Worm (Caenorhabditis elegans) whole organism, late embryonic: ENCODE data around the gene tin-9.2.

Experiments used
- F13H6.1 ChIP-seq: sonication (generic microtip); optimal IDR thresholded peaks from 2 replicates; lab custom pipeline; 2016; ENCODE audit warnings: missing genetic modification characterization, missing compliant biosample characterization
- K09A11.1 ChIP-seq: sonication (generic microtip); optimal IDR thresholded peaks from 2 replicates; lab custom pipeline; 2017; ENCODE audit warnings: antibody characterized with exemption, mild to moderate bottlenecking, missing genetic modification characterization, missing compliant biosample characterization; ENCODE audit not compliant: insufficient read depth
- ceh-6 ChIP-seq: fragments of 200-800 bp; sonication (Bioruptor generic); optimal IDR thresholded peaks from 2 replicates; lab custom pipeline; 2018; ENCODE audit warnings: mild to moderate bottlenecking, missing genetic modification characterization, missing compliant biosample characterization
- dmd-4 ChIP-seq: sonication (generic microtip); optimal IDR thresholded peaks from 2 replicates; lab custom pipeline; 2016; ENCODE audit warnings: borderline replicate concordance, missing genetic modification characterization, missing compliant biosample characterization
- elt-2 ChIP-seq: sonication (generic microtip); optimal IDR thresholded peaks from 2 replicates; lab custom pipeline; 2016; ENCODE audit warnings: missing genetic modification reagents, missing genetic modification characterization, missing compliant biosample characterization
- hlh-15 ChIP-seq: sonication (generic microtip); optimal IDR thresholded peaks from 2 replicates; lab custom pipeline; 2016; ENCODE audit warnings: missing genetic modification characterization, missing compliant biosample characterization
- lin-11 ChIP-seq: fragments of 200-800 bp; sonication (Bioruptor generic); optimal IDR thresholded peaks from 2 replicates; lab custom pipeline; 2018; ENCODE audit warnings: mild to moderate bottlenecking, missing genetic modification characterization, missing compliant biosample characterization
- nhr-11 ChIP-seq: fragments of 150-350 bp; optimal IDR thresholded peaks from 2 replicates; lab custom pipeline; 2014; ENCODE audit warnings: missing biosample characterization, missing genetic modification characterization
- pat-9 ChIP-seq: fragments of 200-800 bp; sonication (Bioruptor generic); optimal IDR thresholded peaks from 2 replicates; lab custom pipeline; 2018; ENCODE audit warnings: mild to moderate bottlenecking, missing genetic modification characterization, moderate library complexity, missing compliant biosample characterization
- pax-1 ChIP-seq: fragments of 150-350 bp; optimal IDR thresholded peaks from 2 replicates; lab custom pipeline; 2014; ENCODE audit warnings: missing biosample characterization, missing genetic modification characterization
- pha-4 ChIP-seq: fragments of 150-350 bp; optimal IDR thresholded peaks from 2 replicates; lab custom pipeline; 2018; ENCODE audit warnings: missing biosample characterization, missing genetic modification reagents, missing genetic modification characterization
- ref-2 ChIP-seq: sonication (generic microtip); optimal IDR thresholded peaks from 2 replicates; lab custom pipeline; 2016; ENCODE audit warnings: missing genetic modification characterization, missing compliant biosample characterization
- sox-4 ChIP-seq: sonication (generic microtip); optimal IDR thresholded peaks from 2 replicates; lab custom pipeline; 2017; ENCODE audit warnings: mild to moderate bottlenecking, missing genetic modification characterization, inconsistent platforms, missing compliant biosample characterization
- tbx-7 ChIP-seq: sonication (generic microtip); optimal IDR thresholded peaks from 2 replicates; lab custom pipeline; 2016; ENCODE audit warnings: missing genotype, missing genetic modification characterization, missing compliant biosample characterization

DNA sequence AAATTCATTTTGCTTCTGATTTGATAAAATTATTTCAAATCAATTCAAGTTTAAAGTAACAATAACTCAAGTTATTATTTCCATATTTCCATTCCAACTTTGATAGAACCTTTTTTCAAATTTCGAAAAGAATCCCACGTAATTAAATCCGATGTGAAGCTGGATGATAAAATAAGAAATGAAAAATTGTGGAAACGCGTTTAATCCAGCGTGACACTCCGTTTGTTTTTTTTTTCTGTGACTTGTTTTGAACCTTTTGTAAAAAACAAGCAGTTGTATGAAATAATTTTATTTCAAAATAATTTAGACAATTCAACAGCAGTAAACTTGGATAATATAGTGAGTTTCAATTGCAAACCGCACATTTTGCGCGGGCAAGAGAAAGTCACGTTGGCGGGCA is 46.2 kb upstream of the tin-9.2 start, which contains the start of gene F49E11.7:
- TF ChIP-seq F13H6.1 (no peak), dmd-4 (tag; lab: Kevin White, UChicago) (no peak), pha-4 (no peak), tbx-7 (no peak), K09A11.1 (tag; lab: Kevin White, UChicago) (no peak), nhr-11 (tag; lab: Kevin White, UChicago) (no peak), ref-2 (tag; lab: Kevin White, UChicago) (no peak), hlh-15 (tag; lab: Kevin White, UChicago) (no peak), ceh-6 (GFP tag; lab: Kevin White, UChicago) (no peak), sox-4 (no peak), pat-9 (no peak), lin-11 (tag; lab: Kevin White, UChicago) (no peak), pax-1 (no peak), elt-2 (tag; lab: Kevin White, UChicago) (no peak)
